Fruit fly (Drosophila melanogaster): ENCODE data around the gene CG6893.

DNA sequence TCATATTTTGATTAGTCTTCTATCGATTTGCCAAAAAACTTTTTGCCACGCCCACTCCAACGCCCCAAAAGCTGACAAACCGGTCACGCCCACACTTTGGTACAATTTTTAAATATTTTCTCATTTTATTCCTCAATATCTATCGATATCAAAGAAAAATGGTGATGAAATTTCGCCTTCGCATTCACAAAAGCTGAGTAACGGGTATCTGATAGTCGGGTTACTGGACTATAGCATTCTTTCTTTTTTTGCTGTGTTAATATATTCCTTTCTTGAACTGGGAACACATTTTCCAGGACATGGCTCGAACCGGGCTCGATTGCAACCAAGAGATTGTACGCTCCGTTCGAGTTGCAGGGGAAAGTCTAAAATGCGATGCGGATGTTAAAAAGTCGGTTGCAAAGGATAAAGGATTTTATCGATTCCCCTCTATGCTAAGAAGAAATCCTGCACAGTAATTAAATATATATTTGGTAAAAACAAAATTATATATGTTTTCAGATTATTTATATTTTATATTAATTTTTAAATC lies 49.0 kb downstream of the CG6893 start:
- TF ChIP-seq Jra (GFP tag; optimal IDR thresholded peaks at IDR 0.05), result no peak
- no peak for TF ChIP-seq dl (GFP tag; optimal IDR thresholded peaks at IDR 0.05; ENCODE audit: insufficient read depth in 1 of 2, partially characterized antibody in 2 of 2)
- no peak for TF ChIP-seq h (GFP tag; optimal IDR thresholded peaks at IDR 0.05)
- TF ChIP-seq pan (optimal IDR thresholded peaks at IDR 0.05), result no peak
- TF ChIP-seq Hnf4 (GFP tag; optimal IDR thresholded peaks at IDR 0.05), result no peak
- no peak for TF ChIP-seq psq (GFP tag; optimal IDR thresholded peaks at IDR 0.05)

Data from whole organism, wandering third instar larva.